Worm (Caenorhabditis elegans) whole organism, early embryonic: Measurements from ENCODE around the gene ntl-3.

Experiments
- B0310.2 ChIP-seq: sonication (generic microtip); optimal IDR thresholded peaks from 2 replicates; lab custom pipeline; 2016; ENCODE audit warnings: mild to moderate bottlenecking, missing genetic modification characterization, missing compliant biosample characterization
- F13C5.2 ChIP-seq: sonication (generic microtip); optimal IDR thresholded peaks from 2 replicates; lab custom pipeline; 2017; ENCODE audit warnings: mild to moderate bottlenecking, missing genetic modification characterization, inconsistent platforms, missing compliant biosample characterization
- ama-1 ChIP-seq: fragments of 150-350 bp; optimal IDR thresholded peaks from 2 replicates; lab custom pipeline; 2014
- ceh-13 ChIP-seq: fragments of 200-800 bp; sonication (Bioruptor generic); optimal IDR thresholded peaks from 2 replicates; lab custom pipeline; 2018; ENCODE audit warnings: mild to moderate bottlenecking, missing genetic modification characterization, missing compliant biosample characterization
- ceh-36 ChIP-seq: sonication (generic microtip); optimal IDR thresholded peaks from 2 replicates; lab custom pipeline; 2016; ENCODE audit warnings: missing genetic modification characterization, inconsistent platforms, missing compliant biosample characterization
- ets-7 ChIP-seq: sonication (generic microtip); optimal IDR thresholded peaks from 2 replicates; lab custom pipeline; 2016; ENCODE audit warnings: missing genotype, missing genetic modification characterization, missing compliant biosample characterization
- hmbx-1 ChIP-seq: sonication (generic microtip); optimal IDR thresholded peaks from 2 replicates; lab custom pipeline; 2016; ENCODE audit warnings: mild to moderate bottlenecking, missing genetic modification characterization, missing compliant biosample characterization
- sea-1 ChIP-seq: fragments of 200-800 bp; sonication (Bioruptor generic); conservative IDR thresholded peaks from 2 replicates; pipeline ENCODE4 v1.3.6; 2022; ENCODE audit warnings: missing genetic modification characterization, missing compliant biosample characterization
- tbx-37 ChIP-seq: fragments of 200-800 bp; sonication (Bioruptor generic); conservative IDR thresholded peaks from 2 replicates; pipeline ENCODE4 v1.3.6; 2022; ENCODE audit warnings: missing genetic modification reagents, missing genetic modification characterization, missing compliant biosample characterization
- tra-4 ChIP-seq: sonication (generic microtip); optimal IDR thresholded peaks from 2 replicates; lab custom pipeline; 2017; ENCODE audit warnings: missing genetic modification characterization, missing compliant biosample characterization

ce11 chrIII:11862149-11862548, 15.9 kb upstream of the ntl-3 start, which contains the start of gene Y56A3A.2:
- TF ChIP-seq tra-4 (tag; lab: Kevin White, UChicago) (no peak), tbx-37 (GFP tag; lab: Robert Waterston, UW) (no peak), ets-7 (tag; lab: Kevin White, UChicago) (no peak), ceh-13 (GFP tag; lab: Kevin White, UChicago) (no peak), B0310.2 (no peak), sea-1 (no peak), ama-1 (lab: Kevin White, UChicago) (no peak), F13C5.2 (no peak), hmbx-1 (tag; lab: Kevin White, UChicago) (no peak), ceh-36 (tag; lab: Kevin White, UChicago) (no peak)
